Worm (Caenorhabditis elegans) whole organism, L1 larva: ENCODE results near the gene F11C1.9.

Source experiments
- C04F5.9 ChIP-seq: sonication (generic microtip); optimal IDR thresholded peaks from 2 replicates; lab custom pipeline; 2016; ENCODE audit warnings: missing genetic modification characterization, missing compliant biosample characterization
- C16A3.4 ChIP-seq: fragments of 150-350 bp; optimal IDR thresholded peaks from 2 replicates; lab custom pipeline; 2014; ENCODE audit warnings: missing biosample characterization, missing genetic modification characterization
- aha-1 ChIP-seq: fragments of 150-350 bp; optimal IDR thresholded peaks from 2 replicates; lab custom pipeline; 2014; ENCODE audit warnings: missing biosample characterization, missing genetic modification characterization
- ama-1 ChIP-seq: fragments of 150-350 bp; optimal IDR thresholded peaks from 2 replicates; lab custom pipeline; 2014
- blmp-1 ChIP-seq: fragments of 150-350 bp; optimal IDR thresholded peaks from 2 replicates; lab custom pipeline; 2014; ENCODE audit warnings: missing biosample characterization, missing genetic modification characterization
- ces-1 ChIP-seq: fragments of 150-350 bp; optimal IDR thresholded peaks from 2 replicates; lab custom pipeline; 2014; ENCODE audit warnings: missing biosample characterization, missing genetic modification reagents, missing genetic modification characterization
- dpl-1 ChIP-seq, 3 experiments: fragments of 150-350 bp in 2 of 3; sonication (generic microtip) in 1 of 3; optimal IDR thresholded peaks; 2 replicates each; lab custom pipeline; 2014 to 2017; ENCODE audit warnings: missing biosample characterization in 3 of 3, missing genetic modification characterization in 3 of 3, missing genetic modification reagents in 3 of 3
- efl-1 ChIP-seq, 4 experiments: fragments of 150-350 bp; optimal IDR thresholded peaks in 3 of 4; peaks in 1 of 4; 1 replicate in 1 of 4; 2 replicates in 3 of 4; lab custom pipeline; 2014; ENCODE audit warnings: missing biosample characterization in 2 of 4, missing genetic modification characterization in 2 of 4, missing genetic modification reagents in 2 of 4
- efl-3 ChIP-seq: fragments of 200-800 bp; sonication (Bioruptor generic); optimal IDR thresholded peaks from 2 replicates; lab custom pipeline; 2018; ENCODE audit warnings: mild to moderate bottlenecking, missing genetic modification characterization, missing compliant biosample characterization
- elt-2 ChIP-seq: sonication (generic microtip); optimal IDR thresholded peaks from 2 replicates; lab custom pipeline; 2016; ENCODE audit warnings: missing genetic modification characterization, mild to moderate bottlenecking, inconsistent platforms, missing compliant biosample characterization, missing genetic modification reagents
- elt-3 ChIP-seq, 6 experiments: fragments of 150-350 bp in 1 of 6; sonication (generic microtip); optimal IDR thresholded peaks; 2 replicates each; lab custom pipeline; 2017 to 2018; ENCODE audit warnings: missing biosample characterization in 6 of 6, missing genetic modification characterization in 6 of 6, inconsistent platforms in 1 of 6
- fkh-10 ChIP-seq: sonication (generic microtip); optimal IDR thresholded peaks from 2 replicates; lab custom pipeline; 2017; ENCODE audit warnings: missing biosample characterization, missing genetic modification reagents, missing genetic modification characterization
- fkh-4 ChIP-seq: sonication (generic microtip); optimal IDR thresholded peaks from 2 replicates; lab custom pipeline; 2016; ENCODE audit warnings: missing compliant biosample characterization, missing genetic modification characterization, borderline replicate concordance
- fkh-8 ChIP-seq: sonication (generic microtip); optimal IDR thresholded peaks from 2 replicates; lab custom pipeline; 2016; ENCODE audit warnings: mild to moderate bottlenecking, missing genetic modification characterization, missing compliant biosample characterization
- fos-1 ChIP-seq: fragments of 150-350 bp; optimal IDR thresholded peaks from 2 replicates; lab custom pipeline; 2014; ENCODE audit warnings: missing biosample characterization, missing genetic modification characterization
- grh-1 ChIP-seq: fragments of 200-800 bp; sonication (Bioruptor generic); IDR thresholded peaks from 2 replicates; pipeline ENCODE4 v1.3.6; 2022; ENCODE audit warnings: missing genetic modification reagents, missing genetic modification characterization, missing compliant biosample characterization
- hlh-17 ChIP-seq: fragments of 200-800 bp; sonication (Bioruptor generic); optimal IDR thresholded peaks from 2 replicates; lab custom pipeline; 2018; ENCODE audit warnings: missing genetic modification characterization, mild to moderate bottlenecking, missing compliant biosample characterization, moderate library complexity, borderline replicate concordance
- hlh-4 ChIP-seq: sonication (generic microtip); optimal IDR thresholded peaks from 2 replicates; lab custom pipeline; 2016; ENCODE audit warnings: mild to moderate bottlenecking, missing genetic modification characterization, missing compliant biosample characterization
- irx-1 ChIP-seq: sonication (generic microtip); optimal IDR thresholded peaks from 2 replicates; lab custom pipeline; 2016; ENCODE audit warnings: missing genetic modification characterization, missing compliant biosample characterization
- jun-1 ChIP-seq: fragments of 150-350 bp; optimal IDR thresholded peaks from 2 replicates; lab custom pipeline; 2014; ENCODE audit warnings: missing biosample characterization, missing genetic modification reagents, missing genetic modification characterization
- lin-13 ChIP-seq: fragments of 150-350 bp; optimal IDR thresholded peaks from 2 replicates; lab custom pipeline; 2014; ENCODE audit warnings: missing biosample characterization, missing genetic modification reagents, missing genetic modification characterization
- lin-14 ChIP-seq: fragments of 200-800 bp; sonication (Bioruptor generic); optimal IDR thresholded peaks from 2 replicates; lab custom pipeline; 2018; ENCODE audit warnings: mild to moderate bottlenecking, missing genetic modification characterization, moderate library complexity, missing compliant biosample characterization
- lin-35 ChIP-seq, 2 experiments: fragments of 150-350 bp; optimal IDR thresholded peaks; 2 replicates each; lab custom pipeline; 2014; ENCODE audit warnings: missing biosample characterization in 2 of 2, missing genetic modification characterization in 2 of 2, missing genetic modification reagents in 2 of 2
- lin-39 ChIP-seq: fragments of 150-350 bp; optimal IDR thresholded peaks from 2 replicates; lab custom pipeline; 2014; ENCODE audit warnings: missing biosample characterization, missing genetic modification reagents, missing genetic modification characterization
- lir-3 ChIP-seq: sonication (generic microtip); optimal IDR thresholded peaks from 2 replicates; lab custom pipeline; 2016; ENCODE audit warnings: mild to moderate bottlenecking, missing genetic modification characterization, moderate library complexity, missing compliant biosample characterization; ENCODE audit not compliant: poor library complexity
- nhr-11 ChIP-seq: fragments of 150-350 bp; optimal IDR thresholded peaks from 2 replicates; lab custom pipeline; 2014; ENCODE audit warnings: missing biosample characterization, missing genetic modification characterization
- nhr-19 ChIP-seq: fragments of 200-800 bp; sonication (Bioruptor generic); conservative IDR thresholded peaks from 2 replicates; pipeline ENCODE4 v1.3.6; 2022; ENCODE audit warnings: missing genetic modification characterization, missing compliant biosample characterization
- nhr-20 ChIP-seq: sonication (generic microtip); optimal IDR thresholded peaks from 2 replicates; lab custom pipeline; 2016; ENCODE audit warnings: mild to moderate bottlenecking, missing genetic modification characterization, missing compliant biosample characterization
- nhr-237 ChIP-seq: fragments of 150-350 bp; optimal IDR thresholded peaks from 2 replicates; lab custom pipeline; 2014; ENCODE audit warnings: missing biosample characterization, missing genetic modification characterization
- nhr-28 ChIP-seq: fragments of 150-350 bp; optimal IDR thresholded peaks from 2 replicates; lab custom pipeline; 2014; ENCODE audit warnings: missing biosample characterization, missing genetic modification characterization
- nhr-76 ChIP-seq: sonication (generic microtip); optimal IDR thresholded peaks from 2 replicates; lab custom pipeline; 2017; ENCODE audit warnings: missing biosample characterization, missing genetic modification characterization
- nhr-77 ChIP-seq: fragments of 150-350 bp; optimal IDR thresholded peaks from 2 replicates; lab custom pipeline; 2014; ENCODE audit warnings: missing biosample characterization, missing genetic modification characterization
- nhr-85 ChIP-seq: sonication (generic microtip); peaks from one replicate; lab custom pipeline; 2016; ENCODE audit warnings: missing genetic modification characterization, inconsistent platforms, missing compliant biosample characterization
- nhr-90 ChIP-seq: sonication (generic microtip); optimal IDR thresholded peaks from 2 replicates; lab custom pipeline; 2016; ENCODE audit warnings: mild to moderate bottlenecking, missing genetic modification characterization, missing compliant biosample characterization; ENCODE audit not compliant: poor library complexity
- pag-3 ChIP-seq: sonication (generic microtip); optimal IDR thresholded peaks from 2 replicates; lab custom pipeline; 2017; ENCODE audit warnings: missing genetic modification characterization, mild to moderate bottlenecking, missing compliant biosample characterization, antibody characterized with exemption, borderline replicate concordance; ENCODE audit not compliant: insufficient read depth
- pqm-1 ChIP-seq: sonication (generic microtip); optimal IDR thresholded peaks from 3 replicates; lab custom pipeline; 2017; ENCODE audit warnings: missing biosample characterization, missing genetic modification characterization
- rnt-1 ChIP-seq: sonication (generic microtip); optimal IDR thresholded peaks from 2 replicates; lab custom pipeline; 2016; ENCODE audit warnings: mild to moderate bottlenecking, missing genetic modification characterization, moderate library complexity, missing compliant biosample characterization
- snu-23 ChIP-seq: sonication (generic microtip); optimal IDR thresholded peaks from 2 replicates; lab custom pipeline; 2016; ENCODE audit warnings: missing genetic modification characterization, missing compliant biosample characterization
- sox-4 ChIP-seq: sonication (generic microtip); optimal IDR thresholded peaks from 2 replicates; lab custom pipeline; 2016; ENCODE audit warnings: missing genetic modification characterization, missing compliant biosample characterization
- swsn-7 ChIP-seq: sonication (generic microtip); optimal IDR thresholded peaks from 2 replicates; lab custom pipeline; 2016; ENCODE audit warnings: missing genetic modification characterization, missing compliant biosample characterization
- tlp-1 ChIP-seq: fragments of 150-350 bp; optimal IDR thresholded peaks from 2 replicates; lab custom pipeline; 2014; ENCODE audit warnings: missing biosample characterization, missing genetic modification characterization
- unc-30 ChIP-seq: sonication (generic microtip); optimal IDR thresholded peaks from 2 replicates; lab custom pipeline; 2017; ENCODE audit warnings: missing biosample characterization, missing genetic modification characterization
- unc-62 ChIP-seq: fragments of 150-350 bp; optimal IDR thresholded peaks from 2 replicates; lab custom pipeline; 2014; ENCODE audit warnings: missing biosample characterization, missing genetic modification reagents, missing genetic modification characterization
- unc-86 ChIP-seq: sonication (generic microtip); optimal IDR thresholded peaks from 2 replicates; lab custom pipeline; 2016; ENCODE audit warnings: missing genetic modification characterization, missing compliant biosample characterization
- unc-98 ChIP-seq: fragments of 200-800 bp; sonication (Bioruptor generic); IDR thresholded peaks from 2 replicates; pipeline ENCODE4 v1.3.6; 2022; ENCODE audit warnings: missing genetic modification characterization, missing compliant biosample characterization
- zag-1 ChIP-seq: fragments of 150-350 bp; optimal IDR thresholded peaks from 2 replicates; lab custom pipeline; 2014; ENCODE audit warnings: missing biosample characterization, missing genetic modification characterization
- ztf-4 ChIP-seq: fragments of 150-350 bp; optimal IDR thresholded peaks from 2 replicates; lab custom pipeline; 2014; ENCODE audit warnings: missing biosample characterization, missing genetic modification characterization

F11C1.9 gene

ce11 chrX:13008895-13009294 lies 31.5 kb upstream of the F11C1.9 start:
- TF ChIP-seq nhr-85 (tag; lab: Kevin White, UChicago) (peak; percentile 88), unc-30 (tag; lab: Kevin White, UChicago) (no peak), grh-1 (GFP tag; lab: Robert Waterston, UW) (0 out of 2 replicates have a peak, but pooled peaks have one; percentile 31), efl-1 (optimal IDR thresholded peaks at IDR 0.05; lab: Kevin White, UChicago) (no peak), efl-1 (GFP tag; optimal IDR thresholded peaks at IDR 0.05 in 1 of 2; lab: Kevin White, UChicago) (peak in 1 of 2 experiments; percentile 38), snu-23 (GFP tag; lab: Kevin White, UChicago) (peak; percentile 19), lin-14 (GFP tag; lab: Kevin White, UChicago) (peak; percentile 85), C04F5.9 (no peak), blmp-1 (tag; lab: Kevin White, UChicago) (peak; percentile 98), nhr-20 (tag; lab: Kevin White, UChicago) (peak; percentile 46), elt-3 (tag; optimal IDR thresholded peaks at IDR 0.05; lab: Kevin White, UChicago) (peak in 3 of 6 experiments; percentile 10 to 62 (median 14)), unc-98 (GFP tag; lab: Robert Waterston, UW) (no peak)

ce11 chrX:13007857-13008813 lies 30.8 kb upstream of the F11C1.9 start, which contains the start of gene nhr-25:
Gene nhr-25, plus strand, starts transcription at chrX:13008493.
- TF ChIP-seq pqm-1 (tag; lab: Kevin White, UChicago) (no peak), elt-3 (tag; optimal IDR thresholded peaks at IDR 0.05; lab: Kevin White, UChicago) (peak in 3 of 6 experiments; percentile 20 to 42 (median 22)), efl-3 (GFP tag; lab: Kevin White, UChicago) (no peak), fkh-10 (GFP tag; lab: Kevin White, UChicago) (no peak), nhr-90 (peak; percentile 55), unc-86 (tag; lab: Kevin White, UChicago) (no peak), jun-1 (tag; lab: Kevin White, UChicago) (no peak), unc-98 (GFP tag; lab: Robert Waterston, UW) (no peak), pag-3 (tag; lab: Kevin White, UChicago) (peak; percentile 21), efl-1 (optimal IDR thresholded peaks at IDR 0.05; lab: Kevin White, UChicago) (no peak), efl-1 (GFP tag; optimal IDR thresholded peaks at IDR 0.05 in 1 of 2; lab: Kevin White, UChicago) (peak in 1 of 2 experiments; percentile 51), blmp-1 (tag; lab: Kevin White, UChicago) (peak; percentile 88), nhr-19 (GFP tag; lab: Robert Waterston, UW) (peak; percentile 22; the same call in 1 of the 2 replicates), lin-35 (GFP tag; optimal IDR thresholded peaks at IDR 0.05; lab: Kevin White, UChicago) (no peak), C16A3.4 (tag; lab: Kevin White, UChicago) (no peak), lin-39 (tag; lab: Kevin White, UChicago) (no peak), lin-14 (GFP tag; lab: Kevin White, UChicago) (peak; percentile 84), nhr-11 (tag; lab: Kevin White, UChicago) (no peak), sox-4 (no peak), nhr-237 (no peak), hlh-4 (tag; lab: Kevin White, UChicago) (no peak), tlp-1 (tag; lab: Kevin White, UChicago) (no peak), ama-1 (lab: Kevin White, UChicago) (no peak), fos-1 (tag; lab: Kevin White, UChicago) (no peak), ces-1 (GFP tag; lab: Kevin White, UChicago) (no peak), nhr-85 (tag; lab: Kevin White, UChicago) (peak; percentile 96), aha-1 (tag; lab: Kevin White, UChicago) (no peak), fkh-4 (tag; lab: Kevin White, UChicago) (no peak), ztf-4 (tag; lab: Kevin White, UChicago) (no peak), unc-62 (no peak), lin-13 (GFP tag; lab: Kevin White, UChicago) (no peak), irx-1 (tag; lab: Kevin White, UChicago) (peak; percentile 17), nhr-76 (no peak), elt-2 (no peak), hlh-17 (GFP tag; lab: Kevin White, UChicago) (no peak), fkh-8 (tag; lab: Kevin White, UChicago) (no peak), dpl-1 (GFP tag; optimal IDR thresholded peaks at IDR 0.05; lab: Kevin White, UChicago) (no peak), grh-1 (GFP tag; lab: Robert Waterston, UW) (peak; percentile 68), swsn-7 (tag; lab: Kevin White, UChicago) (peak; percentile 15), lir-3 (no peak), zag-1 (tag; lab: Kevin White, UChicago) (no peak), rnt-1 (tag; lab: Kevin White, UChicago) (no peak), nhr-28 (tag; lab: Kevin White, UChicago) (no peak), nhr-77 (tag; lab: Kevin White, UChicago) (no peak)
